Worm (Caenorhabditis elegans): ENCODE results near the gene C16D9.4.

Gene C16D9.4

DNA sequence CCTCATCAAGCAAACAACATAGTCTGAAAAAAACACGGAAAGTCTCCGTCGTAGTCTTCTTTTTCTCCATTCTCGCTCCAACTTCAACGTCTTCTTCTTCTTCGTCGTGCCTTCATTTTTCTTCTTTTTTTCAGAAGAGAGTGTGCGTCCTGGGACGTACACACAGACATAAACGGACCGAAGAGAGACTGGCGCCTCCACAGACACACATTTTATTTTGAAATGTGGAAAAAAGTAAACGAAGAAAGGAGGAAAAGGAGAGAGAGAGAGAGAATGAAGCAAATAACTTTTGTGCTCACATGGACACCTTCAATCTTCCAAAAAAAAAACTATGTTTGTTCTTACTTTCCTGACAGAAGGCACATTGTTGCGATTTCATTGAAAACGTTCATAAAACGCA, 27.5 kb downstream of the C16D9.4 start:
- TF ChIP-seq zip-2 (tag; optimal IDR thresholded peaks at IDR 0.05) (no peak), mes-2 (tag; optimal IDR thresholded peaks at IDR 0.05; ENCODE audit: poor library complexity, severe bottlenecking) (peak; percentile 32), dmd-6 (GFP tag; IDR thresholded peaks at IDR 0.05) (no peak), mep-1 (tag; optimal IDR thresholded peaks at IDR 0.05) (peak; percentile 12), daf-8 (GFP tag; IDR thresholded peaks at IDR 0.05) (no peak), lsy-2 (tag; optimal IDR thresholded peaks at IDR 0.05) (no peak), dmd-8 (GFP tag; IDR thresholded peaks at IDR 0.05) (no peak), ztf-7 (tag; optimal IDR thresholded peaks at IDR 0.05) (no peak), snpc-1.2 (GFP tag; IDR thresholded peaks at IDR 0.05) (no peak), ZK546.5 (tag; optimal IDR thresholded peaks at IDR 0.05) (no peak), lin-13 (GFP tag; optimal IDR thresholded peaks at IDR 0.05) (no peak), zip-11 (GFP tag; IDR thresholded peaks at IDR 0.05) (no peak), rbr-2 (tag; optimal IDR thresholded peaks at IDR 0.05) (peak; percentile 5), tag-97 (GFP tag; IDR thresholded peaks at IDR 0.05) (no peak), nhr-111 (GFP tag; optimal IDR thresholded peaks at IDR 0.05) (no peak), nhr-42 (GFP tag; IDR thresholded peaks at IDR 0.05) (no peak), nhr-237 (tag; optimal IDR thresholded peaks at IDR 0.05) (no peak), unc-62 (GFP tag; optimal IDR thresholded peaks at IDR 0.05 in 1 of 2) (peak in 1 of 2 experiments; percentile 48), unc-62 (tag; optimal IDR thresholded peaks at IDR 0.05) (no peak), madf-9 (GFP tag; conservative IDR thresholded peaks at IDR 0.05) (no peak), nhr-76 (tag; optimal IDR thresholded peaks at IDR 0.05) (no peak), zfp-3 (GFP tag; conservative IDR thresholded peaks at IDR 0.05) (no peak), tra-1 (GFP tag; IDR thresholded peaks at IDR 0.05) (no peak), aha-1 (tag) (peak; percentile 68), lin-38 (GFP tag; IDR thresholded peaks at IDR 0.05) (0 out of 2 replicates have a peak, but pooled peaks have one; percentile 7)

DNA sequence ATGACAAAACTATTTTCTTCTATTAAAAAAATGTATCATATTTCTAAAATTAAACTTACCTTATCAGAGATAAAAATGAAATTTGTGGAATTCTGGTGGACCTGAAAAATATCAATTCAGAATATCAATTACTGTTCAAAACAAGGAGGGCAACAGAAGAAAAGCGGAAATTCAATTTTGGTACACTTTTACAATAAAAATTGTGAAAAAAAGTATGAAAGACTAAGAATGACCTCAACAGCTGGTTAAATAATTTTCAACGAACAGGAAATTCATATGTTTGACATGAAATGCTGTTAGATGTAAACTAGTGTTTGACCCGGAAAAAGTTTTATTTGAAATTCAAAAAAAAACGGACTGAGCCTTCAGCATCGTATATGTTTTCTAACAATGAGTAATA, 28.8 kb downstream of the C16D9.4 start, which contains the start of gene K07C11.7:
K07C11.7 (minus strand) TSS at position 101 of the 400 bp plus-strand sequence.
- TF ChIP-seq F10B5.3 (tag; optimal IDR thresholded peaks at IDR 0.05) = no peak
- no peak for TF ChIP-seq nhr-48 (tag; optimal IDR thresholded peaks at IDR 0.05)
- no peak for TF ChIP-seq unc-39 (tag; optimal IDR thresholded peaks at IDR 0.05)
- TF ChIP-seq tag-97 (GFP tag; IDR thresholded peaks at IDR 0.05) = no peak
- TF ChIP-seq jun-1 (tag; optimal IDR thresholded peaks at IDR 0.05) = no peak
- TF ChIP-seq daf-19 (GFP tag; conservative IDR thresholded peaks at IDR 0.05) = no peak
- no peak for TF ChIP-seq zfp-3 (GFP tag; conservative IDR thresholded peaks at IDR 0.05)
- TF ChIP-seq ctbp-1 (GFP tag; IDR thresholded peaks at IDR 0.05) = no peak
- no peak for TF ChIP-seq dmd-8 (GFP tag; IDR thresholded peaks at IDR 0.05)
- no peak for TF ChIP-seq F44E2.7 (GFP tag; IDR thresholded peaks at IDR 0.05)
- no peak for TF ChIP-seq skn-1 (tag; optimal IDR thresholded peaks at IDR 0.05)
- no peak for TF ChIP-seq nhr-102 (tag; optimal IDR thresholded peaks at IDR 0.05)
- TF ChIP-seq cey-2 (tag; optimal IDR thresholded peaks at IDR 0.05; ENCODE audit: borderline replicate concordance, insufficient read depth) = no peak
- no peak for TF ChIP-seq duxl-1 (tag; optimal IDR thresholded peaks at IDR 0.05; ENCODE audit: poor library complexity)
- TF ChIP-seq unc-62 (GFP tag; optimal IDR thresholded peaks at IDR 0.05 in 1 of 2) = no peak
- no peak for TF ChIP-seq unc-62 (tag; optimal IDR thresholded peaks at IDR 0.05)
- TF ChIP-seq arid-1 (GFP tag; conservative IDR thresholded peaks at IDR 0.05) = no peak
- no peak for TF ChIP-seq daf-8 (GFP tag; IDR thresholded peaks at IDR 0.05)
- TF ChIP-seq dmd-6 (GFP tag; IDR thresholded peaks at IDR 0.05) = no peak

- TF ChIP-seq nhr-28 (tag; optimal IDR thresholded peaks at IDR 0.05) (peak; percentile 68), lsy-2 (tag; optimal IDR thresholded peaks at IDR 0.05) (no peak), mdt-29 (GFP tag; IDR thresholded peaks at IDR 0.05) (no peak), daf-19 (GFP tag; conservative IDR thresholded peaks at IDR 0.05) (no peak), F26F4.8 (GFP tag; conservative IDR thresholded peaks at IDR 0.05) (no peak), daf-16 (GFP tag; optimal IDR thresholded peaks at IDR 0.05) (no peak), daf-16 (tag; optimal IDR thresholded peaks at IDR 0.05) (peak; percentile 79), nhr-48 (tag; optimal IDR thresholded peaks at IDR 0.05) (peak; percentile 9), nhr-25 (tag; optimal IDR thresholded peaks at IDR 0.05; ENCODE audit: borderline replicate concordance, insufficient read depth) (no peak), dve-1 (tag; optimal IDR thresholded peaks at IDR 0.05; ENCODE audit: insufficient read depth) (peak; percentile 51), unc-39 (tag; optimal IDR thresholded peaks at IDR 0.05) (no peak), dmd-6 (GFP tag; IDR thresholded peaks at IDR 0.05) (peak; percentile 59), hlh-11 (tag; optimal IDR thresholded peaks at IDR 0.05) (peak; percentile 55), pqm-1 (tag; optimal IDR thresholded peaks at IDR 0.05) (peak; percentile 92)
Measured at ce11 chrV:8212816-8213215, 29.9 kb downstream of the C16D9.4 start.
